Worm (Caenorhabditis elegans) whole organism, L1 larva: ENCODE data around the gene ddx-19.

Experiments used
- fos-1 ChIP-seq: fragments of 150-350 bp; optimal IDR thresholded peaks from 2 replicates; lab custom pipeline; 2014; ENCODE audit warnings: missing biosample characterization, missing genetic modification characterization
- irx-1 ChIP-seq: sonication (generic microtip); optimal IDR thresholded peaks from 2 replicates; lab custom pipeline; 2016; ENCODE audit warnings: missing genetic modification characterization, missing compliant biosample characterization
- mdl-1 ChIP-seq, 2 experiments: fragments of 150-350 bp; optimal IDR thresholded peaks; 2 replicates each; lab custom pipeline; 2014 to 2017; ENCODE audit warnings: missing biosample characterization in 2 of 2, missing genetic modification characterization in 2 of 2, inconsistent platforms in 1 of 2
- nhr-237 ChIP-seq: fragments of 150-350 bp; optimal IDR thresholded peaks from 2 replicates; lab custom pipeline; 2014; ENCODE audit warnings: missing biosample characterization, missing genetic modification characterization
- nhr-28 ChIP-seq: fragments of 150-350 bp; optimal IDR thresholded peaks from 2 replicates; lab custom pipeline; 2014; ENCODE audit warnings: missing biosample characterization, missing genetic modification characterization
- nhr-85 ChIP-seq: sonication (generic microtip); peaks from one replicate; lab custom pipeline; 2016; ENCODE audit warnings: missing genetic modification characterization, inconsistent platforms, missing compliant biosample characterization
- skn-1 ChIP-seq: fragments of 150-350 bp; optimal IDR thresholded peaks from 2 replicates; lab custom pipeline; 2014; ENCODE audit warnings: missing biosample characterization, missing genetic modification characterization
- snpc-4 ChIP-seq: fragments of 150-350 bp; optimal IDR thresholded peaks from 2 replicates; lab custom pipeline; 2014; ENCODE audit warnings: missing biosample characterization, missing genetic modification characterization
- unc-130 ChIP-seq: fragments of 150-350 bp; optimal IDR thresholded peaks from 2 replicates; lab custom pipeline; 2017; ENCODE audit warnings: missing biosample characterization, missing genetic modification characterization, inconsistent platforms
- unc-62 ChIP-seq: fragments of 150-350 bp; optimal IDR thresholded peaks from 2 replicates; lab custom pipeline; 2014; ENCODE audit warnings: missing biosample characterization, missing genetic modification reagents, missing genetic modification characterization
- ztf-11 ChIP-seq, 2 experiments: sonication (generic microtip); optimal IDR thresholded peaks; 2 replicates each; lab custom pipeline; 2016 to 2017; ENCODE audit warnings: missing genetic modification characterization in 2 of 2, missing biosample characterization in 1 of 2, missing compliant biosample characterization in 1 of 2
- ztf-4 ChIP-seq: fragments of 150-350 bp; optimal IDR thresholded peaks from 2 replicates; lab custom pipeline; 2014; ENCODE audit warnings: missing biosample characterization, missing genetic modification characterization

DNA sequence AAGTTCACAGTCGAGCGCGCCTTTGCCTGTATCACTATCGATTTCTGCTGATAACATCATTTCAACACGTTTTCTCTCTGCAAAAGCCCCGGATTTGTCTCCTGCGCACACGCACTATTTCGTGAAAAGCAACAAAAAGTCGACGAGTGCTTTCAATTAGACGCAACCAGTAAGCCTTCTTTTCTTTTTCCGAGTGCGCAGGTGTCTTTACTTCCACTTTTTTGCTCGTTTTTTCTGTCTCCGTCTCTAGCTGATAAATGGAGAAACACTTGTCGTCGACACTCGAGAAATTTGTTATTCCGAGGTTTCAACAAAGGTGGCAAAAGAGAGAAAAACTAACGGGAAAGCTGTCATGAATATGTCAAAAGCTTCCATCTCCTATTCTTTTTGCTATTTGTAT, 6.9 kb downstream of the ddx-19 start:
- TF ChIP-seq nhr-237 (tag; lab: Kevin White, UChicago) (no peak), skn-1 (tag; lab: Kevin White, UChicago) (no peak), fos-1 (tag; lab: Kevin White, UChicago) (no peak), nhr-28 (no peak), unc-62 (no peak), snpc-4 (tag; lab: Kevin White, UChicago) (no peak), mdl-1 (tag; optimal IDR thresholded peaks at IDR 0.05; lab: Kevin White, UChicago) (no peak), unc-130 (no peak), ztf-11 (tag; optimal IDR thresholded peaks at IDR 0.05; lab: Kevin White, UChicago) (no peak), irx-1 (tag; lab: Kevin White, UChicago) (no peak), nhr-85 (tag; lab: Kevin White, UChicago) (no peak), ztf-4 (no peak)
